Worm (Caenorhabditis elegans): ENCODE data around the gene C45H4.21.

Gene C45H4.21

ce11 chrV:2174465-2174864 lies 25.1 kb upstream of the C45H4.21 start:
- no peak for TF ChIP-seq unc-55 (GFP tag; optimal IDR thresholded peaks at IDR 0.05)
- TF ChIP-seq sma-3 (GFP tag; optimal IDR thresholded peaks at IDR 0.05): no peak
- no peak for TF ChIP-seq C34F6.9 (tag; optimal IDR thresholded peaks at IDR 0.05)
- TF ChIP-seq ama-1 (optimal IDR thresholded peaks at IDR 0.05): no peak
- TF ChIP-seq nhr-129 (tag; optimal IDR thresholded peaks at IDR 0.05): no peak
- TF ChIP-seq snpc-4 (tag; optimal IDR thresholded peaks at IDR 0.05): no peak
- no peak for TF ChIP-seq ztf-11 (tag; optimal IDR thresholded peaks at IDR 0.05)
- TF ChIP-seq blmp-1 (tag; optimal IDR thresholded peaks at IDR 0.05; ENCODE audit: insufficient read depth): no peak
- no peak for TF ChIP-seq alr-1 (tag; optimal IDR thresholded peaks at IDR 0.05)
- no peak for TF ChIP-seq fos-1 (tag; optimal IDR thresholded peaks at IDR 0.05)
- TF ChIP-seq lsy-2 (tag; optimal IDR thresholded peaks at IDR 0.05): no peak
- no peak for TF ChIP-seq nhr-23 (tag; optimal IDR thresholded peaks at IDR 0.05)
- TF ChIP-seq sem-4 (tag; optimal IDR thresholded peaks at IDR 0.05): no peak
- TF ChIP-seq R02D3.7 (tag; optimal IDR thresholded peaks at IDR 0.05): no peak
- TF ChIP-seq lin-39 (tag; optimal IDR thresholded peaks at IDR 0.05): no peak

ce11 chrV:2166679-2167078 lies 17.3 kb upstream of the C45H4.21 start, which contains the start of gene srbc-19:
Gene srbc-19, minus strand, starts transcription at chrV:2166779.
- no peak for TF ChIP-seq ceh-16 (tag; optimal IDR thresholded peaks at IDR 0.05)
- TF ChIP-seq nhr-77 (tag; optimal IDR thresholded peaks at IDR 0.05): no peak
- TF ChIP-seq sma-3 (GFP tag; optimal IDR thresholded peaks at IDR 0.05): no peak
- no peak for TF ChIP-seq crh-2 (tag; optimal IDR thresholded peaks at IDR 0.05)
- TF ChIP-seq F13H6.1 (tag; optimal IDR thresholded peaks at IDR 0.05): no peak
- no peak for TF ChIP-seq lsy-2 (tag; optimal IDR thresholded peaks at IDR 0.05)
- no peak for TF ChIP-seq lin-13 (GFP tag; optimal IDR thresholded peaks at IDR 0.05)
- no peak for TF ChIP-seq peb-1 (tag; optimal IDR thresholded peaks at IDR 0.05)
- TF ChIP-seq mab-5 (tag; optimal IDR thresholded peaks at IDR 0.05): no peak
- TF ChIP-seq egl-27 (tag; optimal IDR thresholded peaks at IDR 0.05): no peak
- TF ChIP-seq lin-11 (tag; optimal IDR thresholded peaks at IDR 0.05): no peak
- TF ChIP-seq nhr-129 (tag; optimal IDR thresholded peaks at IDR 0.05): no peak
- no peak for TF ChIP-seq dmd-4 (tag; optimal IDR thresholded peaks at IDR 0.05)
- no peak for TF ChIP-seq mdl-1 (tag; optimal IDR thresholded peaks at IDR 0.05)
- TF ChIP-seq nhr-6 (tag; optimal IDR thresholded peaks at IDR 0.05): no peak
- no peak for TF ChIP-seq nhr-21 (tag; optimal IDR thresholded peaks at IDR 0.05)
- no peak for TF ChIP-seq Y55F3AM.14 (GFP tag; optimal IDR thresholded peaks at IDR 0.05)

ce11 chrV:2163735-2164134 lies 14.4 kb upstream of the C45H4.21 start, which contains the start of gene str-255:
Gene str-255, minus strand, starts transcription at chrV:2163835.
- no peak for TF ChIP-seq nhr-77 (tag; optimal IDR thresholded peaks at IDR 0.05)
- no peak for TF ChIP-seq peb-1 (tag; optimal IDR thresholded peaks at IDR 0.05)

ce11 chrV:2159331-2159730 lies 10.0 kb upstream of the C45H4.21 start, which contains the start of gene C45H4.14:
Gene C45H4.14, minus strand, starts transcription at chrV:2159431.
- TF ChIP-seq sma-3 (GFP tag; optimal IDR thresholded peaks at IDR 0.05): no peak
- no peak for TF ChIP-seq mdl-1 (tag; optimal IDR thresholded peaks at IDR 0.05)
- no peak for TF ChIP-seq skn-1 (tag; optimal IDR thresholded peaks at IDR 0.05)
- TF ChIP-seq lin-39 (tag; optimal IDR thresholded peaks at IDR 0.05): no peak
- no peak for TF ChIP-seq nhr-6 (tag; optimal IDR thresholded peaks at IDR 0.05)

- TF ChIP-seq gmeb-1 (tag; optimal IDR thresholded peaks at IDR 0.05): no peak
- TF ChIP-seq lsy-2 (tag; optimal IDR thresholded peaks at IDR 0.05): no peak
- no peak for TF ChIP-seq C34F6.9 (tag; optimal IDR thresholded peaks at IDR 0.05)
Observed at ce11 chrV:2156830-2157229, 7.5 kb upstream of the C45H4.21 start, which contains the start of gene srbc-22. Gene srbc-22, plus strand, starts transcription at chrV:2157130.

- TF ChIP-seq gmeb-1 (tag; optimal IDR thresholded peaks at IDR 0.05) (no peak), crh-2 (tag; optimal IDR thresholded peaks at IDR 0.05) (no peak), zag-1 (tag; optimal IDR thresholded peaks at IDR 0.05) (no peak), aly-2 (tag; optimal IDR thresholded peaks at IDR 0.05) (no peak), sma-9 (GFP tag; optimal IDR thresholded peaks at IDR 0.05) (no peak), sma-9 (tag; optimal IDR thresholded peaks at IDR 0.05) (no peak), snpc-4 (tag; optimal IDR thresholded peaks at IDR 0.05) (no peak), nhr-6 (tag; optimal IDR thresholded peaks at IDR 0.05) (no peak), nhr-23 (tag; optimal IDR thresholded peaks at IDR 0.05) (no peak), nhr-21 (tag; optimal IDR thresholded peaks at IDR 0.05) (no peak), C34F6.9 (tag; optimal IDR thresholded peaks at IDR 0.05) (no peak)
Observed at ce11 chrV:2155232-2155631, 5.9 kb upstream of the C45H4.21 start, which contains the start of gene srbc-21. Gene srbc-21, plus strand, starts transcription at chrV:2155532.
